Worm (Caenorhabditis elegans) whole organism, L3 larva: ENCODE measurements around the gene mspn-1.

Experiments used
- lin-15B ChIP-seq: fragments of 150-350 bp; optimal IDR thresholded peaks from 2 replicates; lab custom pipeline; 2014; ENCODE audit warnings: missing biosample characterization, missing genetic modification characterization
- pqm-1 ChIP-seq: fragments of 150-350 bp; optimal IDR thresholded peaks from 2 replicates; lab custom pipeline; 2017; ENCODE audit warnings: missing biosample characterization, missing genetic modification characterization, inconsistent platforms

DNA sequence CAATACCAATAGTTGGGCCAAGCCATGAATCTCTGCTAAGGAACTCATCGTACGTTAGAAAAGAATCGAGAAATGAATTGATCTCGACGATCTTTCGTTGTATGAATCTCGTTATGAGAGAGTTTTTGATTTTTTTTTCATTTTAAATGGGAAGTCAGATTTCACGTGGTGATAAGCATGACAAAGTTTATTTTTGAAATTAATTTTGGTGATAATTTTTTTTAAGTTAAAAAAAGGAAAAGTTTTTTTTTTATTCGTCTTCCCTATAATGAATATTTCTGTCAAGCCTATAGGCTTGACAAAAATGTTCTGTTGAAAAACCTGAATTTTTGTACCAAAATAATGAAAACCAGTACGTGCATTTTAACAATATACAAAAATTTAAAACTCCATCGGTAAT, 42.0 kb upstream of the mspn-1 start, which contains the start of gene K08F4.5:
- TF ChIP-seq pqm-1, result no peak
- no peak for TF ChIP-seq lin-15B (tag; lab: Kevin White, UChicago)
